Fruit fly (Drosophila melanogaster) whole organism, embryonic: ENCODE data around the gene CG6726.

ENCODE experiments used
- Atf-2 ChIP-seq: fragments of 200-800 bp; sonication (Bioruptor generic); optimal IDR thresholded peaks from 2 replicates; lab custom pipeline; 2016; ENCODE audit warnings: missing biosample characterization, missing genetic modification characterization
- Atf6 ChIP-seq: fragments of 200-800 bp; sonication (Bioruptor generic); IDR thresholded peaks from 2 replicates; pipeline ENCODE4 v1.3.6; 2022; ENCODE audit warnings: missing biosample characterization, missing genetic modification characterization
- CG10565 ChIP-seq: fragments of 200-800 bp; sonication (Bioruptor generic); optimal IDR thresholded peaks from 3 replicates; lab custom pipeline; 2016; ENCODE audit warnings: missing biosample characterization, mild to moderate bottlenecking, missing genetic modification characterization
- CG12659 ChIP-seq: fragments of 200-800 bp; sonication (Bioruptor generic); optimal IDR thresholded peaks from 3 replicates; lab custom pipeline; 2017; ENCODE audit warnings: mild to moderate bottlenecking, missing biosample characterization, missing genetic modification reagents, missing genetic modification characterization
- CG13287 ChIP-seq: fragments of 200-800 bp; sonication (Bioruptor generic); IDR thresholded peaks from 2 replicates; pipeline ENCODE4 v1.3.6; 2022; ENCODE audit warnings: missing biosample characterization, missing genetic modification characterization; ENCODE audit not compliant: partially characterized antibody
- CG13424 ChIP-seq: fragments of 200-800 bp; sonication (Bioruptor generic); optimal IDR thresholded peaks from 2 replicates; lab custom pipeline; 2019; ENCODE audit warnings: missing biosample characterization, mild to moderate bottlenecking, missing genetic modification characterization, moderate library complexity
- CG13775 ChIP-seq: fragments of 200-800 bp; sonication (Bioruptor generic); optimal IDR thresholded peaks from 3 replicates; lab custom pipeline; 2017; ENCODE audit warnings: missing biosample characterization, mild to moderate bottlenecking, missing genetic modification characterization
- CG15011 ChIP-seq: fragments of 200-800 bp; sonication (Bioruptor generic); optimal IDR thresholded peaks from 3 replicates; lab custom pipeline; 2018; ENCODE audit warnings: missing biosample characterization, mild to moderate bottlenecking, missing genetic modification characterization
- CG15073 ChIP-seq: fragments of 200-800 bp; sonication (Bioruptor generic); optimal IDR thresholded peaks from 2 replicates; lab custom pipeline; 2016; ENCODE audit warnings: missing biosample characterization, missing genetic modification characterization
- CG18476 ChIP-seq: fragments of 200-800 bp; sonication (Bioruptor generic); optimal IDR thresholded peaks from 2 replicates; lab custom pipeline; 2016; ENCODE audit warnings: missing biosample characterization, mild to moderate bottlenecking, missing genetic modification characterization
- CG18599 ChIP-seq: fragments of 200-800 bp; sonication (Bioruptor generic); optimal IDR thresholded peaks from 3 replicates; lab custom pipeline; 2017; ENCODE audit warnings: missing biosample characterization, missing genetic modification characterization, mild to moderate bottlenecking, moderate library complexity, missing genetic modification reagents
- CG18764 ChIP-seq: fragments of 200-800 bp; sonication (Bioruptor generic); optimal IDR thresholded peaks from 3 replicates; lab custom pipeline; 2016; ENCODE audit warnings: missing biosample characterization, missing genetic modification characterization
- CG2116 ChIP-seq: fragments of 200-800 bp; sonication (Bioruptor generic); optimal IDR thresholded peaks from 3 replicates; lab custom pipeline; 2018; ENCODE audit warnings: missing biosample characterization, mild to moderate bottlenecking, missing genetic modification characterization
- CG2129 ChIP-seq: fragments of 200-800 bp; sonication (Bioruptor generic); IDR thresholded peaks from 2 replicates; pipeline ENCODE4 v1.3.6; 2022; ENCODE audit warnings: missing biosample characterization, missing genetic modification characterization; ENCODE audit not compliant: partially characterized antibody
- CG30403 ChIP-seq: fragments of 200-800 bp; sonication (Bioruptor generic); optimal IDR thresholded peaks from 3 replicates; lab custom pipeline; 2016; ENCODE audit warnings: missing biosample characterization, missing genetic modification characterization
- CG32532 ChIP-seq: fragments of 200-800 bp; sonication (Bioruptor generic); IDR thresholded peaks from 2 replicates; pipeline ENCODE4 v1.3.6; 2022; ENCODE audit warnings: missing biosample characterization, missing genetic modification characterization
- CG3838 ChIP-seq: fragments of 200-800 bp; sonication (Bioruptor generic); optimal IDR thresholded peaks from 3 replicates; lab custom pipeline; 2016; ENCODE audit warnings: missing biosample characterization, missing genetic modification characterization
- CG4282 ChIP-seq: fragments of 200-800 bp; sonication (Bioruptor generic); optimal IDR thresholded peaks from 2 replicates; lab custom pipeline; 2016; ENCODE audit warnings: missing biosample characterization, missing genetic modification characterization
- CG4820 ChIP-seq: fragments of 200-800 bp; sonication (Bioruptor generic); optimal IDR thresholded peaks from 3 replicates; lab custom pipeline; 2016; ENCODE audit warnings: missing biosample characterization, missing genetic modification characterization
- CG4854 ChIP-seq: fragments of 200-800 bp; sonication (Bioruptor generic); optimal IDR thresholded peaks from 2 replicates; lab custom pipeline; 2016; ENCODE audit warnings: missing biosample characterization, missing genetic modification characterization, inconsistent platforms
- CG7357 ChIP-seq: fragments of 200-800 bp; sonication (Bioruptor generic); IDR thresholded peaks from 3 replicates; pipeline ENCODE4 v1.3.6; 2022; ENCODE audit warnings: missing biosample characterization, missing genetic modification characterization
- CG8290 ChIP-seq, 3 experiments: fragments of 200-800 bp; sonication (Bioruptor generic); optimal IDR thresholded peaks; 2 replicates each; lab custom pipeline; 2016 to 2019; ENCODE audit warnings: missing biosample characterization in 3 of 3, missing genetic modification characterization in 3 of 3, mild to moderate bottlenecking in 2 of 3, moderate library complexity in 1 of 3
- CG9215 ChIP-seq: fragments of 200-800 bp; sonication (Bioruptor generic); IDR thresholded peaks from 2 replicates; pipeline ENCODE4 v1.3.6; 2022; ENCODE audit warnings: missing biosample characterization, missing genetic modification characterization
- CG9817 ChIP-seq: fragments of 200-800 bp; sonication (Bioruptor generic); optimal IDR thresholded peaks from 2 replicates; lab custom pipeline; 2018; ENCODE audit warnings: missing biosample characterization, mild to moderate bottlenecking, missing genetic modification characterization, moderate library complexity
- CG9932 ChIP-seq: fragments of 200-800 bp; sonication (Bioruptor generic); IDR thresholded peaks from 2 replicates; pipeline ENCODE4 v1.3.6; 2022; ENCODE audit warnings: missing biosample characterization, missing genetic modification characterization
- Chrac-16 ChIP-seq: fragments of 200-800 bp; sonication (Bioruptor generic); optimal IDR thresholded peaks from 3 replicates; lab custom pipeline; 2016; ENCODE audit warnings: missing biosample characterization, missing genetic modification characterization
- Dek ChIP-seq: fragments of 200-800 bp; sonication (Bioruptor generic); optimal IDR thresholded peaks from 3 replicates; lab custom pipeline; 2019; ENCODE audit warnings: missing biosample characterization, mild to moderate bottlenecking, missing genetic modification characterization, moderate library complexity
- Eip74EF ChIP-seq, 2 experiments: fragments of 200-800 bp in 1 of 2; fragments of >200 bp in 1 of 2; sonication (Bioruptor generic) in 1 of 2; optimal IDR thresholded peaks; 2 replicates each; lab custom pipeline; 2017 to 2019; ENCODE audit warnings: missing biosample characterization in 2 of 2, missing genetic modification characterization in 2 of 2, mild to moderate bottlenecking in 1 of 2, moderate library complexity in 1 of 2
- Hey ChIP-seq: fragments of 200-800 bp; sonication (Bioruptor generic); optimal IDR thresholded peaks from 3 replicates; lab custom pipeline; 2018; ENCODE audit warnings: missing biosample characterization, mild to moderate bottlenecking, missing genetic modification characterization
- Med ChIP-seq: fragments of 200-800 bp; sonication (Bioruptor generic); peaks from one replicate; lab custom pipeline; 2016; ENCODE audit warnings: missing biosample characterization, missing genetic modification characterization, mild to moderate bottlenecking, inconsistent platforms, moderate library complexity
- Meics ChIP-seq: fragments of 200-800 bp; sonication (Bioruptor generic); optimal IDR thresholded peaks from 2 replicates; lab custom pipeline; 2017; ENCODE audit warnings: missing biosample characterization, mild to moderate bottlenecking, missing genetic modification characterization
- Nf-YC ChIP-seq: fragments of 200-800 bp; optimal IDR thresholded peaks from 3 replicates; lab custom pipeline; 2019; ENCODE audit warnings: missing biosample characterization, mild to moderate bottlenecking, missing genetic modification characterization, moderate library complexity
- Oaz ChIP-seq: fragments of 200-800 bp; sonication (Bioruptor generic); IDR thresholded peaks from 2 replicates; pipeline ENCODE4 v1.3.6; 2022; ENCODE audit warnings: missing biosample characterization, missing genetic modification characterization
- Six4 ChIP-seq: fragments of 200-800 bp; sonication (Bioruptor generic); optimal IDR thresholded peaks from 2 replicates; lab custom pipeline; 2016; ENCODE audit warnings: missing biosample characterization, missing genetic modification characterization
- Trl ChIP-seq, 3 experiments: fragments of >200 bp in 2 of 3; fragments of 200-800 bp in 1 of 3; sonication (Bioruptor generic) in 1 of 3; optimal IDR thresholded peaks; 2 replicates in 1 of 3; 3 replicates in 2 of 3; lab custom pipeline; 2016 to 2017; ENCODE audit warnings: missing biosample characterization in 1 of 3, missing genetic modification characterization in 1 of 3
- Xrp1 ChIP-seq: fragments of 200-800 bp; sonication (Bioruptor generic); IDR thresholded peaks from 2 replicates; pipeline ENCODE4 v1.3.6; 2022; ENCODE audit warnings: missing biosample characterization, missing genetic modification characterization
- ab ChIP-seq: fragments of 200-800 bp; sonication (Bioruptor generic); optimal IDR thresholded peaks from 2 replicates; lab custom pipeline; 2016; ENCODE audit warnings: missing biosample characterization, missing genetic modification characterization
- corto ChIP-seq: fragments of 200-800 bp; sonication (Bioruptor generic); optimal IDR thresholded peaks from 2 replicates; lab custom pipeline; 2016; ENCODE audit warnings: missing biosample characterization, mild to moderate bottlenecking, missing genetic modification characterization, moderate library complexity
- crp ChIP-seq, 2 experiments: fragments of 200-800 bp; sonication (Bioruptor generic); optimal IDR thresholded peaks; 2 replicates in 1 of 2; 3 replicates in 1 of 2; lab custom pipeline; 2017; ENCODE audit warnings: missing biosample characterization in 2 of 2, missing genetic modification characterization in 2 of 2, mild to moderate bottlenecking in 1 of 2, moderate library complexity in 1 of 2
- danr ChIP-seq: fragments of 200-800 bp; sonication (Bioruptor generic); IDR thresholded peaks from 2 replicates; pipeline ENCODE4 v1.3.6; 2022; ENCODE audit warnings: missing biosample characterization, missing genetic modification characterization
- ind ChIP-seq: fragments of 200-800 bp; sonication (Bioruptor generic); optimal IDR thresholded peaks from 3 replicates; lab custom pipeline; 2016; ENCODE audit warnings: missing biosample characterization, missing genetic modification characterization
- jing ChIP-seq: fragments of 200-800 bp; sonication (Bioruptor generic); optimal IDR thresholded peaks from 2 replicates; lab custom pipeline; 2018; ENCODE audit warnings: missing biosample characterization, mild to moderate bottlenecking, missing genetic modification characterization
- lbe ChIP-seq: fragments of 200-800 bp; sonication (Bioruptor generic); optimal IDR thresholded peaks from 2 replicates; lab custom pipeline; 2016; ENCODE audit warnings: missing biosample characterization, mild to moderate bottlenecking, missing genetic modification characterization
- onecut ChIP-seq: fragments of 200-800 bp; sonication (Bioruptor generic); IDR thresholded peaks from 2 replicates; pipeline ENCODE4 v1.3.6; 2022; ENCODE audit warnings: missing biosample characterization, missing genetic modification characterization
- otp ChIP-seq: fragments of 200-800 bp; sonication (Bioruptor generic); IDR thresholded peaks from 3 replicates; pipeline ENCODE4, ENCODE4 v1.3.6; 2022; ENCODE audit warnings: missing biosample characterization, missing genetic modification characterization
- pfk ChIP-seq: fragments of 200-800 bp; sonication (Bioruptor generic); optimal IDR thresholded peaks from 2 replicates; lab custom pipeline; 2018; ENCODE audit warnings: missing biosample characterization, mild to moderate bottlenecking, missing genetic modification characterization, moderate library complexity
- trem ChIP-seq: fragments of 200-800 bp; optimal IDR thresholded peaks from 3 replicates; lab custom pipeline; 2019; ENCODE audit warnings: missing biosample characterization, mild to moderate bottlenecking, missing genetic modification characterization, moderate library complexity
- vvl ChIP-seq: fragments of 200-800 bp; sonication (Bioruptor generic); IDR thresholded peaks from 2 replicates; pipeline ENCODE4 v1.3.6; 2022; ENCODE audit warnings: missing biosample characterization, missing genetic modification characterization

Gene CG6726

DNA sequence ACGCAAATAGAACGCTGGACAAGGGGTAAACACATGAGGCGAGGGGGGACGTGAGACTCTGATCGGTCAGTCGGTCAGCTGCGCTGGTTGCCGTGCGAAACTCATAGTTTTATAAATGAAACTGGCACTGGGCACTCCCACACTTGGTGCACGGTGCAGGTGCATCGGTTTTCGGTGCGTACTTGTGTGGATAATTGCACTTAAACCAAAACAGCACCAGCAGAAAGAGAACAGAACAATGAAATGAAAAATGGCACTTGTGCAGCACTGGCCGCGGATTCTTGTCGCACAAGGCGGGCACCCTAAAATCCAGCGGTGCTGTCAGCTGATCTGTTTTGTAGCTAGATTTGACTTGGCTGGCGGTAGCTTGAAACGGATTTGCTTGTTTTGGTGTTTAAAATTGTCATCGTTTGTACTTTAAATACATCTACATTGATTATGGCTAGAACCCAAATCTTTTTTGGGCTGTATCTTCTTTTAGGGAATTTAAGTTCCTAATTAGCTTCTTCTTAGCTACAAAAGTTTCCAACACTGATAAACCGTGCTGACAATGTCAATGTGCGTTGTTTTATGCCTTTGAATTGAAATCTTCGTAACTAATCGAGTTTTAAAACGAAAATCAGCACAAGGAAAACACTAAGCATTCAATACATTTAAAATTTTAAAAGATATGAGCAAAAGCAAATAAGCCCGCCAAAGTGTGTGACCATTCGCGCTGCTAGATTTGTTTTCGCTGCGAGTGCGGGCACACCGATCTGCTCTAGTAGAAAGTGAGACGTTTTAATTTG, 26.4 kb downstream of the CG6726 start, which contains the start of the genes Rassf and CenB1A (continued):
- TF ChIP-seq CG13424 (tag; lab: Kevin White, UChicago) (peak; percentile 13), CG15073 (GFP tag; lab: Kevin White, UChicago) (no peak), CG3838 (no peak), CG18599 (GFP tag; lab: Kevin White, UChicago) (peak; percentile 49), ab (GFP tag; lab: Kevin White, UChicago) (no peak), Atf-2 (GFP tag; lab: Kevin White, UChicago) (no peak), trem (tag; lab: Kevin White, UChicago) (peak; percentile 21), CG32532 (GFP tag; lab: Robert Waterston, UW) (peak; percentile 27; the same call in 1 of the 2 replicates), CG8290 (GFP tag; optimal IDR thresholded peaks at IDR 0.05; lab: Kevin White, UChicago) (no peak), CG8290 (tag; optimal IDR thresholded peaks at IDR 0.05; lab: Kevin White, UChicago) (peak in 1 of 2 experiments; percentile 16), CG2129 (GFP tag; lab: Robert Waterston, UW) (no peak), CG18476 (GFP tag; lab: Kevin White, UChicago) (peak; percentile 36), CG13287 (peak; percentile 74), CG13775 (GFP tag; lab: Kevin White, UChicago) (peak; percentile 54), onecut (no peak), vvl (GFP tag; lab: Robert Waterston, UW) (peak; percentile 51), crp (GFP tag; optimal IDR thresholded peaks at IDR 0.05; lab: Kevin White, UChicago) (peak in 1 of 2 experiments; percentile 74), CG30403 (GFP tag; lab: Kevin White, UChicago) (peak; percentile 76), CG4820 (peak; percentile 47), Chrac-16 (peak; percentile 33), Dek (tag; lab: Kevin White, UChicago) (peak; percentile 33), CG9817 (tag; lab: Kevin White, UChicago) (peak; percentile 65), Hey (tag; lab: Kevin White, UChicago) (no peak), lbe (no peak), jing (GFP tag; lab: Kevin White, UChicago) (no peak), CG4282 (GFP tag; lab: Kevin White, UChicago) (peak; percentile 23), CG12659 (GFP tag; lab: Kevin White, UChicago) (peak; percentile 51), Xrp1 (GFP tag; lab: Robert Waterston, UW) (peak; percentile 41), CG4854 (GFP tag; lab: Kevin White, UChicago) (no peak), Atf6 (GFP tag; lab: Robert Waterston, UW) (no peak), Trl (optimal IDR thresholded peaks at IDR 0.05; lab: Kevin White, UChicago) (peak in 1 of 2 experiments; percentile 12), Trl (GFP tag; optimal IDR thresholded peaks at IDR 0.05; lab: Kevin White, UChicago) (peak; percentile 50), CG9932 (peak; percentile 71; the same call in 1 of the 2 replicates), pfk (no peak), Meics (GFP tag; lab: Kevin White, UChicago) (no peak), CG15011 (GFP tag; lab: Kevin White, UChicago) (no peak), CG9215 (GFP tag; lab: Robert Waterston, UW) (peak; percentile 57), otp (GFP tag; lab: Robert Waterston, UW) (no peak), Nf-YC (tag; lab: Kevin White, UChicago) (no peak), Six4 (GFP tag; lab: Kevin White, UChicago) (no peak), Oaz (GFP tag; lab: Robert Waterston, UW) (0 out of 2 replicates have a peak, but pooled peaks have one; percentile 28), CG18764 (GFP tag; lab: Kevin White, UChicago) (no peak), Med (peak; percentile 88), CG7357 (GFP tag; lab: Robert Waterston, UW) (0 out of 3 replicates have a peak, but pooled peaks have one; percentile 40), danr (no peak), ind (peak; percentile 45), Eip74EF (GFP tag; optimal IDR thresholded peaks at IDR 0.05; lab: Kevin White, UChicago) (no peak), corto (no peak), CG2116 (GFP tag; lab: Kevin White, UChicago) (peak; percentile 55), CG10565 (no peak)
